Worm (Caenorhabditis elegans) whole organism, L2 larva: ENCODE results near the gene F56D6.13.

ENCODE experiments used
- C34F6.9 ChIP-seq: fragments of 150-350 bp; optimal IDR thresholded peaks from 2 replicates; lab custom pipeline; 2014; ENCODE audit warnings: missing biosample characterization, missing genetic modification characterization
- F13H6.1 ChIP-seq: sonication (generic microtip); optimal IDR thresholded peaks from 2 replicates; lab custom pipeline; 2016; ENCODE audit warnings: missing genetic modification characterization, missing compliant biosample characterization
- R02D3.7 ChIP-seq: fragments of 150-350 bp; optimal IDR thresholded peaks from 2 replicates; lab custom pipeline; 2014; ENCODE audit warnings: missing biosample characterization, missing genetic modification characterization
- Y55F3AM.14 ChIP-seq: fragments of 200-800 bp; sonication (Bioruptor generic); optimal IDR thresholded peaks from 2 replicates; lab custom pipeline; 2018; ENCODE audit warnings: mild to moderate bottlenecking, missing genetic modification characterization, missing compliant biosample characterization
- aly-2 ChIP-seq: fragments of 150-350 bp; optimal IDR thresholded peaks from 2 replicates; lab custom pipeline; 2014; ENCODE audit warnings: missing biosample characterization, missing genetic modification characterization
- ama-1 ChIP-seq: fragments of 150-350 bp; optimal IDR thresholded peaks from 2 replicates; lab custom pipeline; 2018; ENCODE audit warnings: inconsistent platforms
- blmp-1 ChIP-seq: sonication (generic microtip); optimal IDR thresholded peaks from 2 replicates; lab custom pipeline; 2017; ENCODE audit warnings: missing genetic modification characterization, mild to moderate bottlenecking, missing compliant biosample characterization, antibody characterized with exemption, moderate library complexity; ENCODE audit not compliant: insufficient read depth
- ceh-16 ChIP-seq: fragments of 150-350 bp; optimal IDR thresholded peaks from 2 replicates; lab custom pipeline; 2014; ENCODE audit warnings: missing biosample characterization, missing genetic modification characterization
- ceh-82 ChIP-seq: fragments of 150-350 bp; optimal IDR thresholded peaks from 2 replicates; lab custom pipeline; 2014; ENCODE audit warnings: missing biosample characterization, missing genetic modification characterization
- crh-2 ChIP-seq: sonication (generic microtip); optimal IDR thresholded peaks from 2 replicates; lab custom pipeline; 2017; ENCODE audit warnings: missing biosample characterization, missing genetic modification characterization
- elt-1 ChIP-seq: fragments of 150-350 bp; optimal IDR thresholded peaks from 2 replicates; lab custom pipeline; 2014; ENCODE audit warnings: missing biosample characterization, missing genetic modification characterization
- elt-3 ChIP-seq: sonication (generic microtip); optimal IDR thresholded peaks from 2 replicates; lab custom pipeline; 2017; ENCODE audit warnings: missing biosample characterization, missing genetic modification characterization
- fos-1 ChIP-seq: fragments of 150-350 bp; optimal IDR thresholded peaks from 2 replicates; lab custom pipeline; 2014; ENCODE audit warnings: missing biosample characterization, missing genetic modification characterization
- gmeb-1 ChIP-seq: fragments of 150-350 bp; optimal IDR thresholded peaks from 2 replicates; lab custom pipeline; 2014; ENCODE audit warnings: missing biosample characterization, missing genetic modification characterization
- lin-13 ChIP-seq: fragments of 150-350 bp; optimal IDR thresholded peaks from 2 replicates; lab custom pipeline; 2014; ENCODE audit warnings: missing biosample characterization, missing genetic modification reagents, missing genetic modification characterization
- lin-39 ChIP-seq: fragments of 150-350 bp; optimal IDR thresholded peaks from 2 replicates; lab custom pipeline; 2014; ENCODE audit warnings: missing biosample characterization, missing genetic modification reagents, missing genetic modification characterization
- lsy-2 ChIP-seq, 2 experiments: fragments of 150-350 bp in 1 of 2; sonication (generic microtip) in 1 of 2; optimal IDR thresholded peaks; 2 replicates each; lab custom pipeline; 2014 to 2017; ENCODE audit warnings: missing biosample characterization in 2 of 2, missing genetic modification characterization in 2 of 2
- mbf-1 ChIP-seq: sonication (generic microtip); optimal IDR thresholded peaks from 2 replicates; lab custom pipeline; 2017; ENCODE audit warnings: missing biosample characterization, missing genetic modification characterization
- mdl-1 ChIP-seq, 2 experiments: fragments of 150-350 bp in 1 of 2; sonication (generic microtip) in 1 of 2; optimal IDR thresholded peaks; 2 replicates each; lab custom pipeline; 2017; ENCODE audit warnings: missing biosample characterization in 2 of 2, missing genetic modification characterization in 2 of 2
- nhr-10 ChIP-seq: sonication (generic microtip); optimal IDR thresholded peaks from 2 replicates; lab custom pipeline; 2017; ENCODE audit warnings: missing biosample characterization, missing genetic modification characterization
- nhr-11 ChIP-seq: fragments of 150-350 bp; optimal IDR thresholded peaks from 2 replicates; lab custom pipeline; 2014; ENCODE audit warnings: missing biosample characterization, missing genetic modification characterization
- nhr-12 ChIP-seq: fragments of 150-350 bp; optimal IDR thresholded peaks from 2 replicates; lab custom pipeline; 2014; ENCODE audit warnings: missing biosample characterization, missing genetic modification characterization
- nhr-21 ChIP-seq: fragments of 150-350 bp; optimal IDR thresholded peaks from 2 replicates; lab custom pipeline; 2014; ENCODE audit warnings: missing biosample characterization, missing genetic modification characterization
- nhr-237 ChIP-seq: fragments of 150-350 bp; optimal IDR thresholded peaks from 2 replicates; lab custom pipeline; 2014; ENCODE audit warnings: missing biosample characterization, missing genetic modification characterization
- nhr-25 ChIP-seq: fragments of 150-350 bp; sonication (generic microtip); optimal IDR thresholded peaks from 3 replicates; lab custom pipeline; 2014; ENCODE audit warnings: missing biosample characterization, missing genetic modification characterization
- nhr-6 ChIP-seq: fragments of 150-350 bp; optimal IDR thresholded peaks from 2 replicates; lab custom pipeline; 2014; ENCODE audit warnings: missing biosample characterization, missing genetic modification characterization
- nhr-77 ChIP-seq: fragments of 150-350 bp; optimal IDR thresholded peaks from 2 replicates; lab custom pipeline; 2014; ENCODE audit warnings: missing biosample characterization, missing genetic modification characterization
- skn-1 ChIP-seq: sonication (generic microtip); optimal IDR thresholded peaks from 2 replicates; lab custom pipeline; 2017; ENCODE audit warnings: missing biosample characterization, missing genetic modification characterization
- sma-3 ChIP-seq: sonication (generic microtip); optimal IDR thresholded peaks from 2 replicates; lab custom pipeline; 2016; ENCODE audit warnings: missing genetic modification reagents, missing genetic modification characterization, missing compliant biosample characterization
- sma-9 ChIP-seq, 2 experiments: fragments of 150-350 bp in 1 of 2; sonication (generic microtip) in 1 of 2; optimal IDR thresholded peaks; 2 replicates each; lab custom pipeline; 2014 to 2016; ENCODE audit warnings: missing genetic modification characterization in 2 of 2, mild to moderate bottlenecking in 1 of 2, missing biosample characterization in 1 of 2, missing compliant biosample characterization in 1 of 2, missing genetic modification reagents in 1 of 2, moderate library complexity in 1 of 2
- snpc-4 ChIP-seq: fragments of 150-350 bp; optimal IDR thresholded peaks from 2 replicates; lab custom pipeline; 2014; ENCODE audit warnings: missing biosample characterization, missing genetic modification characterization
- unc-39 ChIP-seq: fragments of 150-350 bp; optimal IDR thresholded peaks from 2 replicates; lab custom pipeline; 2014; ENCODE audit warnings: missing biosample characterization, missing genetic modification characterization
- unc-55 ChIP-seq: fragments of 150-350 bp; sonication (generic microtip); optimal IDR thresholded peaks from 3 replicates; lab custom pipeline; 2014; ENCODE audit warnings: missing biosample characterization, missing genetic modification reagents, missing genetic modification characterization
- unc-62 ChIP-seq: fragments of 150-350 bp; optimal IDR thresholded peaks from 2 replicates; lab custom pipeline; 2014; ENCODE audit warnings: missing biosample characterization, missing genetic modification reagents, missing genetic modification characterization
- ztf-11 ChIP-seq: sonication (generic microtip); optimal IDR thresholded peaks from 2 replicates; lab custom pipeline; 2017; ENCODE audit warnings: missing biosample characterization, missing genetic modification characterization
- ztf-4 ChIP-seq: fragments of 150-350 bp; optimal IDR thresholded peaks from 2 replicates; lab custom pipeline; 2014; ENCODE audit warnings: missing biosample characterization, missing genetic modification characterization

The F56D6.13 gene

DNA sequence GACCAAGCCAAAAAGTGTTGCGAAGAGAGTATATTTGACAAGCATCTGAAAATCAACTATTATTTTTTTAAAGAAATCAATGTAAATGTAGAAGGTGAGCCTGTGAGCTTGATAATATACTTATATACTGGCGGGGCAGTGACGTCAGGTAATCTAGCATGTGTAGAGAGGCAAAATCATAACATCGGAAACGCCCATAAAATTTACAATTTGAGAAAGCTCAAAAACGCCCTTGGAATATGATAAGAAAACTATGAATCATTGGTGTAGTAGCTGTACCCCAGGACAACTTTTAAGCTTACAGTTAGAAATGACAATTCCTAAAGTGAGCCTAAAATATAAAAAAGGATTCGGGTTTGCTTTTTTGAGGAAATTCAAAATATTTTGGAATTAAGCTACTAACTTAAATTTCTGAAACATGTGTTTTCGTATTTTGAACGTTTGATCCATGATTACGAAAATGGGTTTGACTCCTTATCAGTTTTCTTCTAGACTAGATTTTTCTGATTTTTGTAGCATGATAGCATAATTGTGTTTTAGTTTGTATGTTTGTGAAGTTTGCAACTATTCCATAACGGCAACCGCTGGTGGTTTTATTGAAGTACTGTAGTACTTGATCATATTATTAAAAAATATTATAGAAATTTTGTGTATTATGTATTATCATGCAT is 32.6 kb downstream of the F56D6.13 start, which contains the start of gene clec-174:
Gene clec-174 (minus strand): TSS at position 51 of the 671 bp plus-strand sequence.
- TF ChIP-seq elt-3 (tag; lab: Kevin White, UChicago) (no peak), lsy-2 (tag; optimal IDR thresholded peaks at IDR 0.05; lab: Kevin White, UChicago) (no peak), sma-9 (GFP tag; optimal IDR thresholded peaks at IDR 0.05; lab: Kevin White, UChicago) (no peak), sma-9 (tag; optimal IDR thresholded peaks at IDR 0.05; lab: Kevin White, UChicago) (no peak), lin-13 (no peak), F13H6.1 (tag; lab: Kevin White, UChicago) (no peak), R02D3.7 (tag; lab: Kevin White, UChicago) (no peak), nhr-10 (no peak), elt-1 (tag; lab: Kevin White, UChicago) (no peak), unc-62 (GFP tag; lab: Kevin White, UChicago) (no peak), ceh-82 (tag; lab: Kevin White, UChicago) (no peak), nhr-12 (tag; lab: Kevin White, UChicago) (no peak), mbf-1 (tag; lab: Kevin White, UChicago) (no peak), nhr-6 (tag; lab: Kevin White, UChicago) (no peak), aly-2 (tag; lab: Kevin White, UChicago) (no peak), fos-1 (tag; lab: Kevin White, UChicago) (no peak), blmp-1 (tag; lab: Kevin White, UChicago) (no peak), snpc-4 (tag; lab: Kevin White, UChicago) (no peak), ztf-11 (no peak), lin-39 (tag; lab: Kevin White, UChicago) (no peak), unc-55 (GFP tag; lab: Kevin White, UChicago) (no peak)

DNA sequence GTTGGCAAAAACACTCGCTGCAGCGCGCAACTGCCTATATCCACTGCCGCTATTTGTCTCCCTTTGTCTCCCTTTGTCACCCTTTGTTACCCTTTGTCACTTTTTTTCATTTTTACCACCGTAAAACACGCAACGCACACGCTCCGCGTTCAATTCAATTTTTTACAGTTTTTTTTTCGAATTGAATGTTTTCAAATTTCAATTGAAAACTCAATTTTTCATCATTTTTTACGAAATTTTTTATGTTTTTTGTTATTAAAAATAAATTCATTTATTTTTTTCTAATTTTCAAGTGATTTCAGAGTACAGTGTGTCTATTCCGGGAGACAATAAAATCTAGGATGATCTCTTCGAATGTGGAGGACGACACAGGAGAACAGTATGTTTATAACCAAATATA is 33.8 kb downstream of the F56D6.13 start, which contains the start of gene Y46C8AL.11:
Gene Y46C8AL.11 (plus strand): TSS at position 301 of the 400 bp plus-strand sequence.
- TF ChIP-seq lin-39 (tag; lab: Kevin White, UChicago) (no peak), unc-39 (no peak), nhr-237 (tag; lab: Kevin White, UChicago) (no peak), sma-3 (GFP tag; lab: Kevin White, UChicago) (no peak), ceh-16 (tag; lab: Kevin White, UChicago) (no peak), nhr-25 (tag; lab: Kevin White, UChicago) (no peak)
- TF ChIP-seq, all 48 proteins: peak for 0

DNA sequence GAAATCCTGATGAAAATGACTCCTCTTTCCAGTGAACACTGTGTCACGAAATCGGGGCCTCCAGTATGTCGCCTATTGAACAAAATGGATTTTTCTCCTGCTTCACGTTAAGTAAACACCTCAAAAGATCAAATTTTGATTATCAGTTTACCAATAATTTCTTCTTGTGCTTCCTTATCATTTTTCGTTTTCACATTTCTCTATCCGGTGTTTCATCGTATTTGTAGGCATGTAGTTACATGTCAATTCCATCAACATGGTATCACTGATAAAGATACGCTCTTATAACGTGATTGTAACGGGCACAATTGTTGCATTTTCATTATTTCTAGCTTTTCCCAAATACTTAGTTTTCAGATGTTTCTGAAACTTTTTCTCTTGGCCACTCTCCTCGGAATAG is 35.2 kb downstream of the F56D6.13 start, which contains the start of gene clec-72:
Gene clec-72 (plus strand): TSS at position 358 of the 400 bp plus-strand sequence.
- TF ChIP-seq mdl-1 (tag; optimal IDR thresholded peaks at IDR 0.05; lab: Kevin White, UChicago) (no peak), nhr-21 (tag; lab: Kevin White, UChicago) (no peak), C34F6.9 (tag; lab: Kevin White, UChicago) (no peak), ceh-82 (tag; lab: Kevin White, UChicago) (no peak), Y55F3AM.14 (no peak), sma-9 (GFP tag; optimal IDR thresholded peaks at IDR 0.05; lab: Kevin White, UChicago) (peak; percentile 50), sma-9 (tag; optimal IDR thresholded peaks at IDR 0.05; lab: Kevin White, UChicago) (no peak), crh-2 (peak; percentile 18), gmeb-1 (peak; percentile 5), ztf-4 (tag; lab: Kevin White, UChicago) (no peak), sma-3 (GFP tag; lab: Kevin White, UChicago) (no peak), nhr-237 (tag; lab: Kevin White, UChicago) (no peak), elt-1 (tag; lab: Kevin White, UChicago) (no peak), ama-1 (lab: Kevin White, UChicago) (no peak), skn-1 (tag; lab: Kevin White, UChicago) (peak; percentile 11), elt-3 (tag; lab: Kevin White, UChicago) (no peak), nhr-25 (tag; lab: Kevin White, UChicago) (no peak), fos-1 (tag; lab: Kevin White, UChicago) (peak; percentile 98), nhr-77 (tag; lab: Kevin White, UChicago) (no peak), nhr-11 (tag; lab: Kevin White, UChicago) (no peak), ceh-16 (tag; lab: Kevin White, UChicago) (no peak), unc-55 (GFP tag; lab: Kevin White, UChicago) (no peak)
